Fruit fly (Drosophila melanogaster): ENCODE measurements around the gene CG42467.

Gene CG42467

dm6 chr2L:3712949-3713416 lies 11.9 kb downstream of the CG42467 start, which contains the start of the genes CG31955 and CG2818 (continued):
- TF ChIP-seq lov (optimal IDR thresholded peaks at IDR 0.05) (no peak), lov (GFP tag; IDR thresholded peaks at IDR 0.05) (no peak), gt (GFP tag; IDR thresholded peaks at IDR 0.05) (no peak), ind (GFP tag; optimal IDR thresholded peaks at IDR 0.05) (peak; percentile 1), Jarid2 (GFP tag; optimal IDR thresholded peaks at IDR 0.05) (no peak), CG4617 (GFP tag; optimal IDR thresholded peaks at IDR 0.05; ENCODE audit: borderline replicate concordance) (peak; percentile 37), p53 (GFP tag; optimal IDR thresholded peaks at IDR 0.05) (no peak), B-H1 (GFP tag; IDR thresholded peaks at IDR 0.05) (no peak), CG11696 (GFP tag; IDR thresholded peaks at IDR 0.05) (no peak), Dip2 (GFP tag; IDR thresholded peaks at IDR 0.05) (no peak), kah (GFP tag; optimal IDR thresholded peaks at IDR 0.05) (no peak), gro (GFP tag; optimal IDR thresholded peaks at IDR 0.05) (no peak), CG31441 (GFP tag; IDR thresholded peaks at IDR 0.05) (no peak), CG7928 (GFP tag; optimal IDR thresholded peaks at IDR 0.05) (no peak), Gsc (GFP tag; IDR thresholded peaks at IDR 0.05) (no peak), CG10431 (GFP tag; optimal IDR thresholded peaks at IDR 0.05) (no peak), CG7745 (tag; optimal IDR thresholded peaks at IDR 0.05) (no peak), CG13424 (tag; optimal IDR thresholded peaks at IDR 0.05) (peak; percentile 48), Rfx (GFP tag; IDR thresholded peaks at IDR 0.05) (no peak), CG2875 (GFP tag; optimal IDR thresholded peaks at IDR 0.05) (no peak), lilli (GFP tag; optimal IDR thresholded peaks at IDR 0.05) (peak; percentile 75), Hmx (GFP tag; optimal IDR thresholded peaks at IDR 0.05) (no peak), fd96Cb (tag; optimal IDR thresholded peaks at IDR 0.05) (no peak), NC2β (GFP tag; optimal IDR thresholded peaks at IDR 0.05) (peak; percentile 3), psq (GFP tag; optimal IDR thresholded peaks at IDR 0.05) (no peak), CG4328 (GFP tag; optimal IDR thresholded peaks at IDR 0.05) (no peak), CG1603 (tag; optimal IDR thresholded peaks at IDR 0.05) (peak; percentile 51), CG17612 (GFP tag; IDR thresholded peaks at IDR 0.05) (no peak), CG4854 (GFP tag; optimal IDR thresholded peaks at IDR 0.05) (peak; percentile 82), scrt (GFP tag; optimal IDR thresholded peaks at IDR 0.05) (no peak), Fer3 (tag; optimal IDR thresholded peaks at IDR 0.05) (no peak), CG4282 (GFP tag; optimal IDR thresholded peaks at IDR 0.05) (no peak), crol (GFP tag; IDR thresholded peaks at IDR 0.05) (no peak), fd102C (GFP tag; optimal IDR thresholded peaks at IDR 0.05) (no peak), phol (tag; optimal IDR thresholded peaks at IDR 0.05) (peak; percentile 73), CG4424 (GFP tag; optimal IDR thresholded peaks at IDR 0.05) (no peak), NFAT (GFP tag; IDR thresholded peaks at IDR 0.05) (no peak), CG1233 (GFP tag; optimal IDR thresholded peaks at IDR 0.05) (no peak), CG9817 (tag; optimal IDR thresholded peaks at IDR 0.05) (no peak), Dref (GFP tag; IDR thresholded peaks at IDR 0.05) (peak; percentile 60), E2f1 (GFP tag; IDR thresholded peaks at IDR 0.05) (no peak), CG34224 (GFP tag; IDR thresholded peaks at IDR 0.05; ENCODE audit: partially characterized antibody) (peak; percentile 81), CG7786 (GFP tag; optimal IDR thresholded peaks at IDR 0.05) (no peak), CG17186 (GFP tag; optimal IDR thresholded peaks at IDR 0.05) (peak; percentile 82), Sox100B (GFP tag; optimal IDR thresholded peaks at IDR 0.05) (no peak), lab (GFP tag; optimal IDR thresholded peaks at IDR 0.05) (peak; percentile 23), sug (tag; optimal IDR thresholded peaks at IDR 0.05) (peak; percentile 45), CG15479 (GFP tag; optimal IDR thresholded peaks at IDR 0.05) (no peak), Hr3 (GFP tag; optimal IDR thresholded peaks at IDR 0.05) (no peak), CG18011 (GFP tag; optimal IDR thresholded peaks at IDR 0.05) (peak; percentile 88), twi (tag; optimal IDR thresholded peaks at IDR 0.05) (no peak), h (optimal IDR thresholded peaks at IDR 0.05) (no peak)

Data from whole organism, embryonic.